Worm (Caenorhabditis elegans): ENCODE data around the gene ets-8.

ets-8 gene

DNA sequence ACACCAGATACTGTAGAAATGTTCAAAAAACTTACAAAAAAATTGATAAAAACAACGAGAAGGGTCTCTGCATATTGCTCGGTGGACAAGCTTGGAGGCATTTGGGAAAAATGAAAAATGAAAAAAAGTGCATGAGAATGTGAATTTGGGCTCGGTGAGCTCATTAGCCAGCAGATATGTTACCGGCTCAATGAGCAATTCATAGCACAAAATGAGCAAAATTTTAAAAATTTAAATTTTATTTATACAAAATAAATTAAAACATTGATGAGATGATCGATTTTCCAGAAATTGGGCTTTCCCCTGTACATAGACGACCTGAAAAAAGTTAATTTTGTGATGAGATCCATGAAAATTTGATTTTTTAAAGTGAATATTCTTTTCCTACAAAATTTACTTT is 46.6 kb downstream of the ets-8 start, which contains the start of gene srx-14:
Gene srx-14, minus strand, starts transcription at position 101 of the 400 bp plus-strand sequence.
- TF ChIP-seq eyg-1 (tag; optimal IDR thresholded peaks at IDR 0.05): no peak
- no peak for TF ChIP-seq T23F11.4 (GFP tag; optimal IDR thresholded peaks at IDR 0.05)
- TF ChIP-seq madf-2 (tag; optimal IDR thresholded peaks at IDR 0.05): no peak
- no peak for TF ChIP-seq ceh-45 (GFP tag; IDR thresholded peaks at IDR 0.05)
- TF ChIP-seq unc-3 (GFP tag; conservative IDR thresholded peaks at IDR 0.05): no peak
- no peak for TF ChIP-seq unc-3 (tag; optimal IDR thresholded peaks at IDR 0.05)
- no peak for TF ChIP-seq sox-2 (GFP tag; IDR thresholded peaks at IDR 0.05)
- TF ChIP-seq unc-55 (GFP tag; optimal IDR thresholded peaks at IDR 0.05): no peak

DNA sequence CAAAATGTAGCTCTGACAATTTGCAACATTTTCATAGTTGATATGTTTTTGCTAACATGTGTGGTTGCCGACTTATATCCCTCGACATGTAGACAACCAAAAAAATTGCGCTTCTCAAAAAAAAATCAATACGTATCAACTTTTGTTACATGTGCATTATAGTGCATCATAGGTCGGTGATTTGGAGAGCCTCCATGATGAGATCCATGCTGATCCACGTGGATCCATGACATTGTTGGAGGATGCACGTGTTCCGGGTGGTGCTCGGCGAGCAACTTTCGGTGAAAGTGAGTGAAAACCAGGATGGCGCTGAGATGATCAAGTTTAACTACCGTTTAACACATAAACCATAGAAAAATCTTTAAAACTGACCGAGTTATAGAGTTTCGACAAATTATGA is 49.3 kb downstream of the ets-8 start:
- TF ChIP-seq elt-2 (tag; optimal IDR thresholded peaks at IDR 0.05): no peak
- TF ChIP-seq fkh-10 (GFP tag; optimal IDR thresholded peaks at IDR 0.05): no peak
- TF ChIP-seq ceh-45 (GFP tag; IDR thresholded peaks at IDR 0.05): no peak
- no peak for TF ChIP-seq C08G9.2 (tag; optimal IDR thresholded peaks at IDR 0.05)
- no peak for TF ChIP-seq fax-1 (tag; optimal IDR thresholded peaks at IDR 0.05)
- TF ChIP-seq npax-4 (tag; optimal IDR thresholded peaks at IDR 0.05): no peak
- TF ChIP-seq pha-2 (tag; optimal IDR thresholded peaks at IDR 0.05): no peak
- peak; percentile 22 for TF ChIP-seq C38D4.7 (GFP tag; optimal IDR thresholded peaks at IDR 0.05)
- TF ChIP-seq ceh-30 (tag; optimal IDR thresholded peaks at IDR 0.05): no peak
- no peak for TF ChIP-seq ceh-31 (tag; optimal IDR thresholded peaks at IDR 0.05)
- TF ChIP-seq ref-2 (tag; optimal IDR thresholded peaks at IDR 0.05): no peak
- no peak for TF ChIP-seq unc-86 (tag; optimal IDR thresholded peaks at IDR 0.05)
- no peak for TF ChIP-seq pag-3 (tag; optimal IDR thresholded peaks at IDR 0.05; ENCODE audit: borderline replicate concordance)
- no peak for TF ChIP-seq ttx-3 (tag; optimal IDR thresholded peaks at IDR 0.05)
- TF ChIP-seq ama-1 (optimal IDR thresholded peaks at IDR 0.05): peak; percentile 52
- TF ChIP-seq ets-4 (tag; optimal IDR thresholded peaks at IDR 0.05): no peak

Measured in whole organism, late embryonic.